Worm (Caenorhabditis elegans): ENCODE results near the gene pcs-1.

ce11 chrII:11582698-11583097 lies 5.2 kb upstream of the pcs-1 start, which contains the start of gene ints-7:
- no peak for TF ChIP-seq hmbx-1 (tag; optimal IDR thresholded peaks at IDR 0.05)
- TF ChIP-seq ama-1 (optimal IDR thresholded peaks at IDR 0.05) = no peak
- TF ChIP-seq flt-1 (GFP tag; IDR thresholded peaks at IDR 0.05) = no peak
- no peak for TF ChIP-seq hnd-1 (tag; optimal IDR thresholded peaks at IDR 0.05)
- TF ChIP-seq tbx-37 (GFP tag; conservative IDR thresholded peaks at IDR 0.05) = no peak
- no peak for TF ChIP-seq B0310.2 (tag; optimal IDR thresholded peaks at IDR 0.05)
